Worm (Caenorhabditis elegans) whole organism, early embryonic: ENCODE measurements around the gene F55G7.1.

ENCODE experiments used
- F13C5.2 ChIP-seq: sonication (generic microtip); optimal IDR thresholded peaks from 2 replicates; lab custom pipeline; 2017; ENCODE audit warnings: mild to moderate bottlenecking, missing genetic modification characterization, inconsistent platforms, missing compliant biosample characterization
- ama-1 ChIP-seq: fragments of 150-350 bp; optimal IDR thresholded peaks from 2 replicates; lab custom pipeline; 2014
- sea-1 ChIP-seq: fragments of 200-800 bp; sonication (Bioruptor generic); conservative IDR thresholded peaks from 2 replicates; pipeline ENCODE4 v1.3.6; 2022; ENCODE audit warnings: missing genetic modification characterization, missing compliant biosample characterization
- tbx-37 ChIP-seq: fragments of 200-800 bp; sonication (Bioruptor generic); conservative IDR thresholded peaks from 2 replicates; pipeline ENCODE4 v1.3.6; 2022; ENCODE audit warnings: missing genetic modification reagents, missing genetic modification characterization, missing compliant biosample characterization

ce11 chrX:11892328-11892727, 31.9 kb upstream of the F55G7.1 start, which contains the start of gene Y62H9A.8:
- TF ChIP-seq tbx-37 (GFP tag; lab: Robert Waterston, UW) (no peak), F13C5.2 (tag; lab: Kevin White, UChicago) (no peak), ama-1 (lab: Kevin White, UChicago) (no peak), sea-1 (GFP tag; lab: Robert Waterston, UW) (no peak)
